Fruit fly (Drosophila melanogaster) whole organism, embryonic: Measurements from ENCODE around the gene zfh2.
A peak's percentile ranks its signal among the peaks of the same experiment; 100 is the strongest.

Source experiments
- Abd-B ChIP-seq: fragments of 200-800 bp; sonication (Bioruptor generic); optimal IDR thresholded peaks from 2 replicates; lab custom pipeline; 2018; ENCODE audit warnings: missing biosample characterization, mild to moderate bottlenecking, missing genetic modification characterization, moderate library complexity
- Ada2b ChIP-seq: fragments of 200-800 bp; sonication (Bioruptor generic); IDR thresholded peaks from 2 replicates; pipeline ENCODE4 v1.3.6; 2022; ENCODE audit warnings: missing biosample characterization, missing genetic modification characterization
- Atf6 ChIP-seq: fragments of 200-800 bp; sonication (Bioruptor generic); IDR thresholded peaks from 2 replicates; pipeline ENCODE4 v1.3.6; 2022; ENCODE audit warnings: missing biosample characterization, missing genetic modification characterization
- B-H2 ChIP-seq: fragments of 200-800 bp; sonication (Bioruptor generic); optimal IDR thresholded peaks from 2 replicates; lab custom pipeline; 2018; ENCODE audit warnings: missing biosample characterization, mild to moderate bottlenecking, missing genetic modification characterization
- CG10267 ChIP-seq: fragments of 200-800 bp; sonication (Bioruptor generic); optimal IDR thresholded peaks from 2 replicates; lab custom pipeline; 2018; ENCODE audit warnings: missing biosample characterization, mild to moderate bottlenecking, missing genetic modification characterization, moderate library complexity
- CG10462 ChIP-seq: fragments of 200-800 bp; sonication (Bioruptor generic); optimal IDR thresholded peaks from 2 replicates; lab custom pipeline; 2016; ENCODE audit warnings: missing biosample characterization, missing genetic modification characterization
- CG11093 ChIP-seq: fragments of 200-800 bp; sonication (Bioruptor generic); IDR thresholded peaks from 3 replicates; pipeline ENCODE4 v1.3.6; 2022; ENCODE audit warnings: missing biosample characterization, missing genetic modification characterization
- CG11456 ChIP-seq: fragments of 200-800 bp; sonication (Bioruptor generic); IDR thresholded peaks from 3 replicates; pipeline ENCODE4 v1.3.6; 2022; ENCODE audit warnings: missing biosample characterization, missing genetic modification characterization
- CG12104 ChIP-seq: fragments of 200-800 bp; sonication (Bioruptor generic); optimal IDR thresholded peaks from 3 replicates; lab custom pipeline; 2016; ENCODE audit warnings: missing biosample characterization, missing genetic modification characterization
- CG15269 ChIP-seq: fragments of 200-800 bp; sonication (Bioruptor generic); optimal IDR thresholded peaks from 2 replicates; lab custom pipeline; 2018; ENCODE audit warnings: missing biosample characterization, mild to moderate bottlenecking, missing genetic modification characterization, moderate library complexity
- CG17186 ChIP-seq: fragments of 200-800 bp; sonication (Bioruptor generic); optimal IDR thresholded peaks from 3 replicates; lab custom pipeline; 2017; ENCODE audit warnings: missing biosample characterization, missing genetic modification reagents, missing genetic modification characterization
- CG17359 ChIP-seq: fragments of 200-800 bp; sonication (Bioruptor generic); optimal IDR thresholded peaks from 3 replicates; lab custom pipeline; 2018; ENCODE audit warnings: missing biosample characterization, mild to moderate bottlenecking, missing genetic modification characterization, moderate library complexity
- CG17361 ChIP-seq: fragments of 200-800 bp; sonication (Bioruptor generic); IDR thresholded peaks from 3 replicates; pipeline ENCODE4 v1.3.6; 2022; ENCODE audit warnings: missing biosample characterization, missing genetic modification characterization
- CG3163 ChIP-seq: fragments of 200-800 bp; sonication (Bioruptor generic); optimal IDR thresholded peaks from 3 replicates; lab custom pipeline; 2016; ENCODE audit warnings: missing biosample characterization, missing genetic modification characterization
- CG6683 ChIP-seq: fragments of 200-800 bp; sonication (Bioruptor generic); optimal IDR thresholded peaks from 2 replicates; lab custom pipeline; 2017; ENCODE audit warnings: missing biosample characterization, mild to moderate bottlenecking, missing genetic modification characterization, missing genetic modification reagents
- CG7372 ChIP-seq: fragments of 200-800 bp; sonication (Bioruptor generic); IDR thresholded peaks from 2 replicates; pipeline ENCODE4 v1.3.6; 2022; ENCODE audit warnings: missing biosample characterization, missing genetic modification characterization
- CG9215 ChIP-seq: fragments of 200-800 bp; sonication (Bioruptor generic); IDR thresholded peaks from 2 replicates; pipeline ENCODE4 v1.3.6; 2022; ENCODE audit warnings: missing biosample characterization, missing genetic modification characterization
- CG9609 ChIP-seq: fragments of 200-800 bp; sonication (Bioruptor generic); optimal IDR thresholded peaks from 3 replicates; lab custom pipeline; 2016; ENCODE audit warnings: missing biosample characterization, missing genetic modification characterization
- Eip74EF ChIP-seq, 2 experiments: fragments of 200-800 bp in 1 of 2; fragments of >200 bp in 1 of 2; sonication (Bioruptor generic) in 1 of 2; optimal IDR thresholded peaks; 2 replicates each; lab custom pipeline; 2017 to 2019; ENCODE audit warnings: missing biosample characterization in 2 of 2, missing genetic modification characterization in 2 of 2, mild to moderate bottlenecking in 1 of 2, moderate library complexity in 1 of 2
- HLH54F ChIP-seq: fragments of 200-800 bp; sonication (Bioruptor generic); optimal IDR thresholded peaks from 3 replicates; lab custom pipeline; 2016; ENCODE audit warnings: missing biosample characterization, missing genetic modification characterization
- HmgZ ChIP-seq: fragments of 200-800 bp; sonication (Bioruptor generic); optimal IDR thresholded peaks from 2 replicates; lab custom pipeline; 2018; ENCODE audit warnings: missing biosample characterization, mild to moderate bottlenecking, missing genetic modification characterization
- MBD-R2 ChIP-seq: fragments of 200-800 bp; sonication (Bioruptor generic); IDR thresholded peaks from 2 replicates; pipeline ENCODE4 v1.3.6; 2022; ENCODE audit warnings: missing biosample characterization, missing genetic modification characterization
- Mad ChIP-seq: fragments of 200-800 bp; sonication (Bioruptor generic); optimal IDR thresholded peaks from 2 replicates; lab custom pipeline; 2016; ENCODE audit warnings: missing biosample characterization, missing genetic modification characterization
- Sox102F ChIP-seq: fragments of 200-800 bp; sonication (Bioruptor generic); optimal IDR thresholded peaks from 2 replicates; lab custom pipeline; 2018; ENCODE audit warnings: missing biosample characterization, mild to moderate bottlenecking, missing genetic modification characterization, moderate library complexity
- Vsx1 ChIP-seq: fragments of 200-800 bp; sonication (Bioruptor generic); optimal IDR thresholded peaks from 2 replicates; lab custom pipeline; 2017; ENCODE audit warnings: missing biosample characterization, mild to moderate bottlenecking, missing genetic modification characterization, missing genetic modification reagents
- amos ChIP-seq: fragments of 200-800 bp; sonication (Bioruptor generic); IDR thresholded peaks from 2 replicates; pipeline ENCODE4 v1.3.6; 2022; ENCODE audit warnings: missing biosample characterization, missing genetic modification characterization; ENCODE audit not compliant: partially characterized antibody
- bbx ChIP-seq: fragments of 200-800 bp; sonication (Bioruptor generic); IDR thresholded peaks from 2 replicates; pipeline ENCODE4 v1.3.6; 2022; ENCODE audit warnings: missing biosample characterization, missing genetic modification characterization; ENCODE audit not compliant: partially characterized antibody
- bcd ChIP-seq: fragments of 200-800 bp; sonication (Bioruptor generic); optimal IDR thresholded peaks from 2 replicates; lab custom pipeline; 2017; ENCODE audit warnings: missing biosample characterization, mild to moderate bottlenecking, missing genetic modification characterization
- bowl ChIP-seq: fragments of 200-800 bp; sonication (Bioruptor generic); IDR thresholded peaks from 2 replicates; pipeline ENCODE4 v1.3.6; 2022; ENCODE audit warnings: missing biosample characterization, missing genetic modification characterization
- br ChIP-seq: fragments of >200 bp; optimal IDR thresholded peaks from 2 replicates; lab custom pipeline; 2017
- chinmo ChIP-seq: fragments of 200-800 bp; sonication (Bioruptor generic); IDR thresholded peaks from 4 replicates; pipeline ENCODE4 v1.3.6; 2022; ENCODE audit warnings: missing biosample characterization, missing genetic modification characterization; ENCODE audit not compliant: partially characterized antibody
- chn ChIP-seq: fragments of 200-800 bp; sonication (Bioruptor generic); optimal IDR thresholded peaks from 2 replicates; lab custom pipeline; 2016; ENCODE audit warnings: missing biosample characterization, missing genetic modification characterization
- cwo ChIP-seq: fragments of 200-800 bp; sonication (Bioruptor generic); optimal IDR thresholded peaks from 3 replicates; lab custom pipeline; 2017; ENCODE audit warnings: missing biosample characterization, missing genetic modification characterization, mild to moderate bottlenecking, moderate library complexity, missing genetic modification reagents
- dm ChIP-seq: fragments of 200-800 bp; sonication (Bioruptor generic); optimal IDR thresholded peaks from 3 replicates; lab custom pipeline; 2016; ENCODE audit warnings: missing biosample characterization, missing genetic modification characterization
- gsb-n ChIP-seq: fragments of 200-800 bp; sonication (Bioruptor generic); optimal IDR thresholded peaks from 3 replicates; lab custom pipeline; 2018; ENCODE audit warnings: missing biosample characterization, mild to moderate bottlenecking, missing genetic modification characterization
- hkb ChIP-seq, 2 experiments: fragments of 200-800 bp in 1 of 2; fragments of >200 bp in 1 of 2; sonication (Bioruptor generic) in 1 of 2; IDR thresholded peaks in 1 of 2; optimal IDR thresholded peaks in 1 of 2; 2 replicates each; pipeline versions ENCODE4 v1.3.6 to Lab custom; 2017 to 2022; ENCODE audit warnings: missing biosample characterization in 1 of 2, missing genetic modification characterization in 1 of 2
- lab ChIP-seq: fragments of 200-800 bp; sonication (Bioruptor generic); optimal IDR thresholded peaks from 3 replicates; lab custom pipeline; 2017; ENCODE audit warnings: missing biosample characterization, missing genetic modification characterization, mild to moderate bottlenecking, moderate library complexity, missing genetic modification reagents
- mld ChIP-seq: fragments of 200-800 bp; sonication (Bioruptor generic); IDR thresholded peaks from 3 replicates; pipeline ENCODE4 v1.3.6; 2022; ENCODE audit warnings: missing biosample characterization, missing genetic modification characterization; ENCODE audit not compliant: partially characterized antibody
- nerfin-1 ChIP-seq: fragments of 200-800 bp; sonication (Bioruptor generic); optimal IDR thresholded peaks from 3 replicates; lab custom pipeline; 2019; ENCODE audit warnings: missing biosample characterization, mild to moderate bottlenecking, missing genetic modification characterization, moderate library complexity
- nerfin-2 ChIP-seq: fragments of 200-800 bp; sonication (Bioruptor generic); IDR thresholded peaks from 2 replicates; pipeline ENCODE4 v1.3.6; 2022; ENCODE audit warnings: missing biosample characterization, missing genetic modification characterization; ENCODE audit not compliant: partially characterized antibody
- ro ChIP-seq: fragments of 200-800 bp; sonication (Bioruptor generic); IDR thresholded peaks from 2 replicates; pipeline ENCODE4 v1.3.6; 2022; ENCODE audit warnings: missing biosample characterization, missing genetic modification characterization
- run ChIP-seq: fragments of 200-800 bp; sonication (Bioruptor generic); optimal IDR thresholded peaks from 3 replicates; lab custom pipeline; 2018; ENCODE audit warnings: missing biosample characterization, mild to moderate bottlenecking, missing genetic modification characterization
- shn ChIP-seq: fragments of 200-800 bp; sonication (Bioruptor generic); optimal IDR thresholded peaks from 3 replicates; lab custom pipeline; 2016; ENCODE audit warnings: missing biosample characterization, missing genetic modification characterization
- sr ChIP-seq: fragments of 200-800 bp; sonication (Bioruptor generic); IDR thresholded peaks from 3 replicates; pipeline ENCODE4 v1.3.6; 2022; ENCODE audit warnings: missing biosample characterization, missing genetic modification characterization
- tgo ChIP-seq: fragments of 200-800 bp; sonication (Bioruptor generic); IDR thresholded peaks from 3 replicates; pipeline ENCODE4 v1.3.6; 2022; ENCODE audit warnings: missing biosample characterization, missing genetic modification characterization
- tin ChIP-seq: fragments of 200-800 bp; sonication (Bioruptor generic); optimal IDR thresholded peaks from 3 replicates; lab custom pipeline; 2016; ENCODE audit warnings: missing biosample characterization, missing genetic modification characterization
- usp ChIP-seq: fragments of >200 bp; optimal IDR thresholded peaks from 2 replicates; lab custom pipeline; 2017; ENCODE audit warnings: missing biosample characterization, missing genetic modification characterization
- zf30C ChIP-seq: fragments of 200-800 bp; sonication (Bioruptor generic); optimal IDR thresholded peaks from 3 replicates; lab custom pipeline; 2018; ENCODE audit warnings: missing biosample characterization, mild to moderate bottlenecking, missing genetic modification characterization

zfh2 gene

DNA sequence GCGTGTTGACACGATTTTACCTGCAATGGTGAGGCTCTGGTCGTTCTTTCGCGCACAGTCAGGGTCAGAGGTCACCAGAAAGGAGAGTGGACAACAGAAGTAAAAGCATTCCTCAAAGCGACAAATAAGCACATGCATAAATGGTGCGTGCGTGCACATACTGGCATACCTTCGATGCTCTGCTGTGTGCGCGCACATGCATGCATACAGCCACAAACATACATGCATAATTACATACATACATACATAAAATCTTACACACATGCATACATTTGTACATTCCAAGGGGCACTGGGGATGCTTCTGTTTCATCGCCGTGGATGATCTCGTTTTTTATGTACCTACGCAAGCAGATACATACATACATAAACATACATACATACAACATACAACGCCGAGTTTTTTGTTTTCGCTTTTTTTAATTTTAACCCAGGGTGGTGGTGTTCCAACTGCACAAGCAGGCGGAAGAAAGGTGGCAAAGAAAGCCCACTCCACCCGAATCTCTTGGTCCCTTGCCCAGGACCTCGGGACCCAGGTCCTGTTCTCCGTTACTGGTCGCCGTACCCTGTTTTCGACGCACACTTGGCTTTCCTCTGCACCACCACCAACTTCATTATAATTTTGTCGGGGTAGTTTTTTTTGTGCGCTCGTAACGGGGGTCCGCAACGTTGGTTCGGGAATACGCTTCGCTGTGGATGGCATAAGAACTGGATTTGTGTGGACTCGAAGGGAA lies 12.6 kb upstream of the zfh2 start, which contains the start of gene Asator (continued):
- peak; percentile 25; the same call in 1 of the 2 replicates for TF ChIP-seq bbx (GFP tag; lab: Robert Waterston, UW)
- TF ChIP-seq CG15269 (tag; lab: Kevin White, UChicago) = peak; percentile 62
- TF ChIP-seq B-H2 (GFP tag; lab: Kevin White, UChicago) = peak; percentile 48
- TF ChIP-seq bcd = peak; percentile 51
- TF ChIP-seq CG9215 = no peak
- TF ChIP-seq CG3163 (GFP tag; lab: Kevin White, UChicago) = no peak
- TF ChIP-seq chn (GFP tag; lab: Kevin White, UChicago) = peak; percentile 75
- peak; percentile 70 for TF ChIP-seq tin (GFP tag; lab: Kevin White, UChicago)
- no peak for TF ChIP-seq br (lab: Kevin White, UChicago)
- peak; percentile 43 for TF ChIP-seq CG10267 (tag; lab: Kevin White, UChicago)
- TF ChIP-seq CG11093 (GFP tag; lab: Robert Waterston, UW) = no peak
- peak; percentile 32 for TF ChIP-seq dm (GFP tag; lab: Kevin White, UChicago)
- TF ChIP-seq CG17186 (GFP tag; lab: Kevin White, UChicago) = no peak
- no peak for TF ChIP-seq CG10462 (GFP tag; lab: Kevin White, UChicago)
- TF ChIP-seq Sox102F (GFP tag; lab: Kevin White, UChicago) = peak; percentile 53
- 0 out of 2 replicates have a peak, but pooled peaks have one; percentile 30 for TF ChIP-seq CG7372 (GFP tag; lab: Robert Waterston, UW)
- no peak for TF ChIP-seq zf30C (GFP tag; lab: Kevin White, UChicago)
- peak; percentile 48; the same call in 1 of the 2 replicates for TF ChIP-seq MBD-R2 (GFP tag; lab: Robert Waterston, UW)
- TF ChIP-seq Abd-B (GFP tag; lab: Kevin White, UChicago) = no peak
- TF ChIP-seq tgo (GFP tag; lab: Robert Waterston, UW) = peak; percentile 42; the same call in 2 of the 3 replicates
- peak; percentile 49 for TF ChIP-seq CG6683 (GFP tag; lab: Kevin White, UChicago)
- TF ChIP-seq CG17361 (GFP tag; lab: Robert Waterston, UW) = 0 out of 3 replicates have a peak, but pooled peaks have one; percentile 21
- TF ChIP-seq cwo (GFP tag; lab: Kevin White, UChicago) = peak; percentile 54
- no peak for TF ChIP-seq mld (GFP tag; lab: Robert Waterston, UW)
- TF ChIP-seq CG17359 (tag; lab: Kevin White, UChicago) = peak; percentile 73
- peak; percentile 8 for TF ChIP-seq Mad (GFP tag; lab: Kevin White, UChicago)
- no peak for TF ChIP-seq hkb (optimal IDR thresholded peaks at IDR 0.05; lab: Kevin White, UChicago)
- peak; percentile 65 for TF ChIP-seq hkb (GFP tag; IDR thresholded peaks at IDR 0.05; lab: Robert Waterston, UW)
- peak; percentile 4 for TF ChIP-seq run (tag; lab: Kevin White, UChicago)
- peak; percentile 77 for TF ChIP-seq CG9609
- no peak for TF ChIP-seq usp
- no peak for TF ChIP-seq Eip74EF (GFP tag; optimal IDR thresholded peaks at IDR 0.05; lab: Kevin White, UChicago)
- TF ChIP-seq CG11456 (GFP tag; lab: Robert Waterston, UW) = no peak
- TF ChIP-seq nerfin-1 (tag; lab: Kevin White, UChicago) = peak; percentile 91
- 0 out of 4 replicates have a peak, but pooled peaks have one; percentile 50 for TF ChIP-seq chinmo (GFP tag; lab: Robert Waterston, UW)
- TF ChIP-seq amos (GFP tag; lab: Robert Waterston, UW) = no peak
- TF ChIP-seq gsb-n (tag; lab: Kevin White, UChicago) = peak; percentile 80
- peak; percentile 60 for TF ChIP-seq HmgZ (tag; lab: Kevin White, UChicago)
- 0 out of 2 replicates have a peak, but pooled peaks have one; percentile 32 for TF ChIP-seq bowl (GFP tag; lab: Robert Waterston, UW)
- TF ChIP-seq Vsx1 = no peak
- peak; percentile 51 for TF ChIP-seq Atf6
- 0 out of 2 replicates have a peak, but pooled peaks have one; percentile 13 for TF ChIP-seq Ada2b (GFP tag; lab: Robert Waterston, UW)
- peak; percentile 80 for TF ChIP-seq lab (GFP tag; lab: Kevin White, UChicago)
- TF ChIP-seq nerfin-2 (GFP tag; lab: Robert Waterston, UW) = no peak
- TF ChIP-seq sr (GFP tag; lab: Robert Waterston, UW) = no peak
- peak; percentile 73 for TF ChIP-seq shn (GFP tag; lab: Kevin White, UChicago)
- TF ChIP-seq HLH54F (GFP tag; lab: Kevin White, UChicago) = peak; percentile 71
- TF ChIP-seq CG12104 (GFP tag; lab: Kevin White, UChicago) = no peak
- no peak for TF ChIP-seq ro (GFP tag; lab: Robert Waterston, UW)
